Worm (Caenorhabditis elegans): ENCODE results near the gene F44E5.17.
A peak's percentile ranks its signal among the peaks of the same experiment; 100 is the strongest.

F44E5.17 gene

ce11 chrII:11728545-11729105 is 19.8 kb downstream of the F44E5.17 start, which contains the start of gene alh-8:
alh-8 (plus strand) TSS chrII:11729055.
- TF ChIP-seq dao-5 (tag; optimal IDR thresholded peaks at IDR 0.05) (no peak), W03F9.2 (tag; optimal IDR thresholded peaks at IDR 0.05) (no peak), him-1 (tag; optimal IDR thresholded peaks at IDR 0.05) (no peak)

ce11 chrII:11727438-11727837 is 21.0 kb downstream of the F44E5.17 start:
- TF ChIP-seq dao-5 (tag; optimal IDR thresholded peaks at IDR 0.05) (no peak), W03F9.2 (tag; optimal IDR thresholded peaks at IDR 0.05) (no peak), him-1 (tag; optimal IDR thresholded peaks at IDR 0.05) (no peak)

DNA sequence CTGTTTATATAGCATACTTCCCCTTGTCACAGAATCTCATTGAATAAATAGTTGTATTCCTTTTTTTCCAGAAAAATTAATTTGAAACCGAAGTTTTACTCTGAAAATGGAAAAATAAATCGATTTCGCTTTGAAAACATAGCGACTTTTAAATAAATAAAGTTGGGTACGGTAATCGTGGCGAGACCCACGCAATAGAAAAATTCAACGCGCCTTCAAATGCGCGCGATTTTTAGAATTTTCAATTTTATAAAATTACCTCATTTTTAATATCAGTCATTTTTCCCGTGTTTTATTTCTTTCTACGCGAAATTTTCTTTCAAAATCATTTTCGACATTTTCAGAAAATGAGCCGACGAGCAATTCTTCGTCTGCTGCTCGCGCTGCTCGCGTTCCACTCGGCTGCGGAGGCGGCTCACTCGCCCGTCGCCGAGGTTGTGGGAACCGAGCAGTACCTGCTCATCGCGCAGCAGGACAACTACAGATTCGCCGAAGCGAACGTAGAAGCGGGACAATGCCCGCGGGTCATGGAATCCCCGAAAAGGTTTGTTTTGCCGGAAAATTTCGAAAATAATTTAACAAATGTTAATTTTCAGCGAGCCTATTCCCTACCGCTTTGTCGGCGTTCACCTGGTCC is 21.8 kb downstream of the F44E5.17 start, which contains the start of gene F13D12.5:
TSS of gene F13D12.5 (plus strand) at position 345 of the 637 bp plus-strand sequence.
- TF ChIP-seq him-1 (tag; optimal IDR thresholded peaks at IDR 0.05) (no peak), W03F9.2 (tag; optimal IDR thresholded peaks at IDR 0.05) (peak; percentile 38)

- no peak for TF ChIP-seq him-1 (tag; optimal IDR thresholded peaks at IDR 0.05)
Measured at ce11 chrII:11725615-11726014, 22.8 kb downstream of the F44E5.17 start.

ce11 chrII:11724362-11724761 is 24.0 kb downstream of the F44E5.17 start:
- TF ChIP-seq dao-5 (tag; optimal IDR thresholded peaks at IDR 0.05) (no peak), him-1 (tag; optimal IDR thresholded peaks at IDR 0.05) (no peak), W03F9.2 (tag; optimal IDR thresholded peaks at IDR 0.05) (no peak)

DNA sequence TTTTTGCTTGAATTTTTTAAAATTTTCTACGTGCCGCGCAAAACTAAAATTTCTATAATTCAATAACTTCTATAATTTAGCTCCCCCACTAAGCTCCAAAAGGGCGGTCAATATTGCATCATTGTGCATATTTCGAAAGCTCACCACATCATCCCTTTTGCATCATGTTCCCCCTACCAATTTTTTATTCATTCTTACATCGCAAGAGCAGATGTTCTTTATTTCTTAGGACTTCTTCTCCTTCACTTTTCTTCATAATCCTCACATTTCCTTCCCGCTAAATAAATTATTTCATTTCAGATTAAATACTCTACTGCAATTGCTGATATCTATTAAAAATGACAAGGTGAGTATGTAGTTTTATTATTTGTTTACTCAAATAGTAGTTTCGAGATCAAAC is 24.5 kb downstream of the F44E5.17 start, which contains the start of gene ldh-1:
TSS of gene ldh-1 (plus strand) at position 301 of the 400 bp plus-strand sequence.
- TF ChIP-seq dao-5 (tag; optimal IDR thresholded peaks at IDR 0.05) (no peak), W03F9.2 (tag; optimal IDR thresholded peaks at IDR 0.05) (no peak), him-1 (tag; optimal IDR thresholded peaks at IDR 0.05) (no peak)

ce11 chrII:11722164-11722563 is 26.2 kb downstream of the F44E5.17 start:
- no peak for TF ChIP-seq him-1 (tag; optimal IDR thresholded peaks at IDR 0.05)
- TF ChIP-seq W03F9.2 (tag; optimal IDR thresholded peaks at IDR 0.05) = no peak
- TF ChIP-seq dao-5 (tag; optimal IDR thresholded peaks at IDR 0.05) = no peak

ce11 chrII:11721604-11722003 is 26.8 kb downstream of the F44E5.17 start:
- TF ChIP-seq dao-5 (tag; optimal IDR thresholded peaks at IDR 0.05) = no peak
- TF ChIP-seq W03F9.2 (tag; optimal IDR thresholded peaks at IDR 0.05) = no peak
- TF ChIP-seq him-1 (tag; optimal IDR thresholded peaks at IDR 0.05) = no peak

ce11 chrII:11720819-11721218 is 27.6 kb downstream of the F44E5.17 start:
- no peak for TF ChIP-seq dao-5 (tag; optimal IDR thresholded peaks at IDR 0.05)
- no peak for TF ChIP-seq W03F9.2 (tag; optimal IDR thresholded peaks at IDR 0.05)

DNA sequence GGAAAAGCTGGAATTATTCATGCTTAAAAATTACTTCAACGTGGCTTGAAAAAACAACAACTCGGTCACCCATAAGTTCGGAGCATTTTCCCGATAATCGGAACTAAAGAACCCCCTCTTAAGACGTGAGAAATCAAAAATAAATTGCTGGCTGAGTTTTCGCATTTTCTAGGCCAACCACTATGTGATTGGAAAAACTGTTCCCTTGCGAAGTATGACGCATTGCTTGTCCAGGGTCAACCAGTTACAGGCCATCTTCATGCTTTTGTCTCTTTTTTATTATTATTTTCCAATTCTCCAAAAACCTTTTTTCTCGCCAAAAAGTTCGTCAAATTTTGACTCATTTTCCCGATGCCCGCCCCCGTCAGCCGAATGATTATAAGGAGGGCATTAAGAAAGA is 28.3 kb downstream of the F44E5.17 start, which contains the start of gene F13D12.3:
TSS of gene F13D12.3 (plus strand) at position 301 of the 400 bp plus-strand sequence.
- no peak for TF ChIP-seq dao-5 (tag; optimal IDR thresholded peaks at IDR 0.05)
- TF ChIP-seq him-1 (tag; optimal IDR thresholded peaks at IDR 0.05) = no peak
- no peak for TF ChIP-seq W03F9.2 (tag; optimal IDR thresholded peaks at IDR 0.05)

DNA sequence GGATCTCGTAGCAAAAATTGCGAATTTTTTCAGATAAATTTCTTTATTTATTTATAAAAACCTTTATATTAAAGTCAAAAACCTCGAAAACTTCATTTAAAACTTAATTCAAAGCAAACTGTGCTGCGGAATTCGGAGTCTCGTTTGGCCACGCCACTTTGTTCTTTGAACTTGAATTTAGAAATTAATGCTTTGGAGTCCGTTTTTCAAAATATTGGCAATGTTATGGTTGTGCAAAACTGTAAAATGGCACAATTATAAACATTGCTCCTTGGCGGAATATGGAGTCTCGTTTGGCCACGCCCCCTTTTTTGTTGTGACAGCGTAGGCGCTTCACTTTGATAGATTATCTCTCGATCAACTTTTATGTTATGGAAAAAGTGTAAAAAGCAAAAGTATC is 28.9 kb downstream of the F44E5.17 start:
- TF ChIP-seq him-1 (tag; optimal IDR thresholded peaks at IDR 0.05) (no peak), W03F9.2 (tag; optimal IDR thresholded peaks at IDR 0.05) (no peak), dao-5 (tag; optimal IDR thresholded peaks at IDR 0.05) (no peak)

DNA sequence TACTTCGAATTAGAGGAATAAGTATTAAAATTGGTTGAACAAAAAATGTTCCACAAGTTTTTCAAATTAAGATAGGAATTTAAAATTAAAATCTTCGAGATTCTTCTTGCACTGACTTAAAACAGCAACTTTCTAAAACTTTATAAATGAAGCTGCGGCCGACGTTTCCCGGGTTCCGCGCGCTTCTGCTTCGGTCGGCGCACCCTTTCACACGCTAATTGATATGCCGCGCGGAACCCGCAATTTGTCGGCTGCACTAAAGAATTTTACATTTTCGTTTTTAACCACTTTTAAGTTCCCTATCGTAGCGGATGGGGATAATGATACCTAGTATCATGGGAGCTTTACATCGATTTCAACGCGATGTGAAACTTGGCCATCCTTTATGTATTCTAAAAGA is 33.7 kb downstream of the F44E5.17 start:
- TF ChIP-seq dao-5 (tag; optimal IDR thresholded peaks at IDR 0.05) = no peak
- no peak for TF ChIP-seq him-1 (tag; optimal IDR thresholded peaks at IDR 0.05)
- TF ChIP-seq W03F9.2 (tag; optimal IDR thresholded peaks at IDR 0.05) = no peak

ce11 chrII:11713569-11713968 is 34.8 kb downstream of the F44E5.17 start, which contains the start of gene F13D12.10:
F13D12.10 (plus strand) TSS chrII:11713799.
- TF ChIP-seq dao-5 (tag; optimal IDR thresholded peaks at IDR 0.05) = no peak

DNA sequence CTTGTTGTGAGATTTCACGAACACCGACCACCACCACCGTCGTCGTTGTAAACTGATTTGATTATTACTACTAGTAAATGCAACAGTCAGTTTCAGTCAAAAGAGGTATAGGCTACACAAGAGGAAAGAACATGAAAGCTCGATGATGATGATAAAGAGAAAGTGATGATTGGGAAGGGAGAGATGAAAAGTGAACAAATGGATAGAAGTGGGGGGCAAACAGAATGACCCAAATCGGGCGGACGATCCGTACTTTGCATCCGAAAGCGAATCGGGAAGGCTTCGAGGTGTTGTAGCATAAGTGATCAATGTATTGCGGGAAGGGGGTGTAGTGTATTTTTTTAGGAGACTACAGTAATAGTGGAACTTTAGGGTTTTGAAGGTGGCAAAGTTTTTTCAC is 37.6 kb downstream of the F44E5.17 start:
- TF ChIP-seq dao-5 (tag; optimal IDR thresholded peaks at IDR 0.05) = no peak

- TF ChIP-seq dao-5 (tag; optimal IDR thresholded peaks at IDR 0.05) (no peak), W03F9.2 (tag; optimal IDR thresholded peaks at IDR 0.05) (no peak), him-1 (tag; optimal IDR thresholded peaks at IDR 0.05) (no peak)
Measured at ce11 chrII:11709464-11709863, 38.9 kb downstream of the F44E5.17 start, which contains the start of gene fcmt-1. fcmt-1 (minus strand) TSS chrII:11709564.

All from whole organism, L4/young adult.